Worm (Caenorhabditis elegans) whole organism, L2 larva: ENCODE results near the gene srbc-71.

Experiments used
- ama-1 ChIP-seq: fragments of 150-350 bp; optimal IDR thresholded peaks from 2 replicates; lab custom pipeline; 2018; ENCODE audit warnings: inconsistent platforms
- fos-1 ChIP-seq: fragments of 150-350 bp; optimal IDR thresholded peaks from 2 replicates; lab custom pipeline; 2014; ENCODE audit warnings: missing biosample characterization, missing genetic modification characterization

DNA sequence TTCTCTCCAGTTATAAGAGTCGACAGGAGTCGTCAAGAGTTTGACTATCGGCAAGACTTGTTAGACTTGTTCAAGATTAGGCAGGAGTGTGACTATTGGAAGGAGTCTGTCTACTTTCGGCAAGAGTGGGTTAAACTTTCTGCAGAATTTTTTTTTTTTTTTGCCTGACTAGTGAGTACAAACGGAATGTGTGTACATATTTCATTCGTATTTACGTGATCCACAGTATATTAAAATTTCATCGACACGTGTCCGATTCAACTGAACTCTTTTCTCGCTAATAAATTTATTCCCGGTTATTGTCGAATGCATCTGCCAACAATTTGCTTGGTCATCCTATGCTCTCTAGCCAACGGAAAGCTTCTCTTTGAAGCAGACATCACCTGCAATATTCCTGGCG is 46.4 kb upstream of the srbc-71 start, which contains the start of gene F36A4.1:
- TF ChIP-seq fos-1 (tag; lab: Kevin White, UChicago) = no peak
- TF ChIP-seq ama-1 (lab: Kevin White, UChicago) = no peak
